Worm (Caenorhabditis elegans) whole organism, L4 larva: ENCODE measurements around the gene rom-2.
A peak's percentile ranks its signal among the peaks of the same experiment; 100 is the strongest.

Source experiments
- F10B5.3 ChIP-seq: sonication (generic microtip); optimal IDR thresholded peaks from 2 replicates; lab custom pipeline; 2016; ENCODE audit warnings: mild to moderate bottlenecking, missing genetic modification characterization, missing compliant biosample characterization
- F26F4.8 ChIP-seq: fragments of 200-800 bp; sonication (Bioruptor generic); conservative IDR thresholded peaks from 2 replicates; pipeline ENCODE4 v1.3.6; 2022; ENCODE audit warnings: missing genetic modification characterization, missing compliant biosample characterization
- F44E2.7 ChIP-seq: fragments of 200-800 bp; sonication (Bioruptor generic); IDR thresholded peaks from 2 replicates; pipeline ENCODE4 v2.1.2; 2022; ENCODE audit warnings: missing genetic modification characterization, missing compliant biosample characterization
- F49E8.2 ChIP-seq: sonication (generic microtip); optimal IDR thresholded peaks from 2 replicates; lab custom pipeline; 2016; ENCODE audit warnings: missing compliant biosample characterization, mild to moderate bottlenecking, missing genetic modification characterization, borderline replicate concordance
- T26A8.4 ChIP-seq: fragments of 200-800 bp; sonication (Bioruptor generic); IDR thresholded peaks from 2 replicates; pipeline ENCODE4 v1.3.6; 2022; ENCODE audit warnings: missing genetic modification characterization, missing compliant biosample characterization
- ZK546.5 ChIP-seq, 2 experiments: sonication (generic microtip); optimal IDR thresholded peaks; 2 replicates each; lab custom pipeline; 2017; ENCODE audit warnings: missing biosample characterization in 2 of 2, missing genetic modification characterization in 2 of 2
- aly-2 ChIP-seq: sonication (generic microtip); optimal IDR thresholded peaks from 2 replicates; lab custom pipeline; 2018; ENCODE audit warnings: missing biosample characterization, missing genetic modification characterization
- ama-1 ChIP-seq: fragments of 150-350 bp; optimal IDR thresholded peaks from 2 replicates; lab custom pipeline; 2014; ENCODE audit warnings: inconsistent platforms, mixed read lengths
- ceh-82 ChIP-seq: sonication (generic microtip); optimal IDR thresholded peaks from 2 replicates; lab custom pipeline; 2017; ENCODE audit warnings: missing biosample characterization, missing genetic modification characterization
- cey-2 ChIP-seq: sonication (generic microtip); optimal IDR thresholded peaks from 3 replicates; lab custom pipeline; 2017; ENCODE audit warnings: missing genetic modification characterization, mild to moderate bottlenecking, missing compliant biosample characterization, antibody characterized with exemption, borderline replicate concordance; ENCODE audit not compliant: insufficient read depth
- daf-16 ChIP-seq, 3 experiments: sonication (generic microtip); optimal IDR thresholded peaks; 2 replicates each; lab custom pipeline; 2016 to 2017; ENCODE audit warnings: missing genetic modification characterization in 3 of 3, missing genetic modification reagents in 3 of 3, mild to moderate bottlenecking in 2 of 3, missing compliant biosample characterization in 2 of 3, missing biosample characterization in 1 of 3, moderate library complexity in 1 of 3
- dmd-8 ChIP-seq: fragments of 200-800 bp; sonication (Bioruptor generic); IDR thresholded peaks from 2 replicates; pipeline ENCODE4 v1.3.6; 2022; ENCODE audit warnings: missing genetic modification characterization, missing compliant biosample characterization
- dmd-9 ChIP-seq: fragments of 200-800 bp; sonication (Bioruptor generic); IDR thresholded peaks from 2 replicates; pipeline ENCODE4 v1.3.6; 2022; ENCODE audit warnings: missing genetic modification reagents, missing genetic modification characterization, missing compliant biosample characterization
- egl-27 ChIP-seq: sonication (generic microtip); optimal IDR thresholded peaks from 3 replicates; lab custom pipeline; 2017; ENCODE audit warnings: missing biosample characterization, missing genetic modification reagents, missing genetic modification characterization
- egl-43 ChIP-seq: fragments of 200-800 bp; sonication (Bioruptor generic); IDR thresholded peaks from 2 replicates; pipeline ENCODE4 v1.3.6; 2022; ENCODE audit warnings: missing genetic modification reagents, missing genetic modification characterization, missing compliant biosample characterization
- fkh-10 ChIP-seq: fragments of 150-350 bp; optimal IDR thresholded peaks from 2 replicates; lab custom pipeline; 2014; ENCODE audit warnings: missing biosample characterization, missing genetic modification reagents, missing genetic modification characterization
- fos-1 ChIP-seq: fragments of 150-350 bp; optimal IDR thresholded peaks from 2 replicates; lab custom pipeline; 2014; ENCODE audit warnings: missing biosample characterization, missing genetic modification characterization
- hif-1 ChIP-seq, 2 experiments: sonication (generic microtip); optimal IDR thresholded peaks; 2 replicates each; lab custom pipeline; 2016 to 2017; ENCODE audit warnings: missing compliant biosample characterization in 2 of 2, missing genetic modification characterization in 2 of 2, missing genetic modification reagents in 2 of 2, missing genotype in 2 of 2, mild to moderate bottlenecking in 1 of 2
- hlh-30 ChIP-seq: sonication (generic microtip); optimal IDR thresholded peaks from 2 replicates; lab custom pipeline; 2017; ENCODE audit warnings: antibody characterized with exemption, mild to moderate bottlenecking, missing genetic modification characterization, missing compliant biosample characterization; ENCODE audit not compliant: insufficient read depth
- hmg-1.1 ChIP-seq: fragments of 200-800 bp; sonication (Bioruptor generic); IDR thresholded peaks from 2 replicates; pipeline ENCODE4 v1.3.6; 2022; ENCODE audit warnings: missing genetic modification reagents, missing genetic modification characterization, missing compliant biosample characterization
- lim-7 ChIP-seq: fragments of 200-800 bp; sonication (Bioruptor generic); IDR thresholded peaks from 2 replicates; pipeline ENCODE4 v1.3.6; 2022; ENCODE audit warnings: missing genetic modification characterization, missing compliant biosample characterization
- lin-1 ChIP-seq: fragments of 200-800 bp; sonication (Bioruptor generic); IDR thresholded peaks from 2 replicates; pipeline ENCODE4 v1.3.6; 2022; ENCODE audit warnings: missing genetic modification reagents, missing genetic modification characterization, missing compliant biosample characterization
- lin-13 ChIP-seq: fragments of 150-350 bp; optimal IDR thresholded peaks from 2 replicates; lab custom pipeline; 2014; ENCODE audit warnings: missing biosample characterization, missing genetic modification reagents, missing genetic modification characterization
- lin-29 ChIP-seq: fragments of 200-800 bp; sonication (Bioruptor generic); IDR thresholded peaks from 2 replicates; pipeline ENCODE4 v1.3.6; 2022; ENCODE audit warnings: missing genetic modification reagents, missing genetic modification characterization, missing compliant biosample characterization
- lin-39 ChIP-seq: fragments of 150-350 bp; optimal IDR thresholded peaks from 2 replicates; lab custom pipeline; 2014; ENCODE audit warnings: missing biosample characterization, missing genetic modification reagents, missing genetic modification characterization
- lir-3 ChIP-seq: sonication (generic microtip); optimal IDR thresholded peaks from 2 replicates; lab custom pipeline; 2016; ENCODE audit warnings: mild to moderate bottlenecking, missing genetic modification characterization, missing compliant biosample characterization
- lsy-2 ChIP-seq, 2 experiments: fragments of 150-350 bp in 1 of 2; sonication (generic microtip) in 1 of 2; optimal IDR thresholded peaks; 2 replicates each; lab custom pipeline; 2014 to 2017; ENCODE audit warnings: missing biosample characterization in 2 of 2, missing genetic modification characterization in 2 of 2
- madf-5 ChIP-seq, 2 experiments: fragments of 200-800 bp; sonication (Bioruptor generic); IDR thresholded peaks; 2 replicates each; pipeline ENCODE4 v1.3.6; 2022; ENCODE audit warnings: missing compliant biosample characterization in 2 of 2, missing genetic modification characterization in 2 of 2
- mdt-29 ChIP-seq: fragments of 200-800 bp; sonication (Bioruptor generic); IDR thresholded peaks from 2 replicates; pipeline ENCODE4 v1.3.6; 2022; ENCODE audit warnings: missing genetic modification reagents, missing genetic modification characterization, missing compliant biosample characterization
- mep-1 ChIP-seq: fragments of 150-350 bp; sonication (generic microtip); optimal IDR thresholded peaks from 3 replicates; lab custom pipeline; 2014; ENCODE audit warnings: missing biosample characterization, missing genetic modification characterization
- mes-2 ChIP-seq: sonication (generic microtip); optimal IDR thresholded peaks from 2 replicates; lab custom pipeline; 2016; ENCODE audit warnings: missing genotype, mild to moderate bottlenecking, missing genetic modification characterization, missing compliant biosample characterization; ENCODE audit not compliant: poor library complexity, severe bottlenecking
- mxl-2 ChIP-seq: fragments of 200-800 bp; sonication (Bioruptor generic); conservative IDR thresholded peaks from 2 replicates; pipeline ENCODE4 v1.3.6; 2022; ENCODE audit warnings: missing genetic modification reagents, missing genetic modification characterization, missing compliant biosample characterization
- mxl-3 ChIP-seq: fragments of 200-800 bp; sonication (Bioruptor generic); optimal IDR thresholded peaks from 2 replicates; lab custom pipeline; 2018; ENCODE audit warnings: mild to moderate bottlenecking, missing genetic modification characterization, missing compliant biosample characterization
- nhr-42 ChIP-seq: fragments of 200-800 bp; sonication (Bioruptor generic); IDR thresholded peaks from 2 replicates; pipeline ENCODE4 v1.3.6; 2022; ENCODE audit warnings: missing genetic modification characterization, missing compliant biosample characterization
- nhr-77 ChIP-seq: fragments of 150-350 bp; optimal IDR thresholded peaks from 2 replicates; lab custom pipeline; 2014; ENCODE audit warnings: missing biosample characterization, missing genetic modification characterization
- pha-4 ChIP-seq, 2 experiments: fragments of 150-350 bp in 1 of 2; fragments of 200-800 bp in 1 of 2; sonication (Bioruptor generic) in 1 of 2; IDR thresholded peaks in 1 of 2; optimal IDR thresholded peaks in 1 of 2; 2 replicates each; pipeline versions ENCODE4 v1.3.6 to Lab custom; 2014 to 2022; ENCODE audit warnings: missing genetic modification characterization in 2 of 2, missing genetic modification reagents in 2 of 2, missing biosample characterization in 1 of 2, missing compliant biosample characterization in 1 of 2
- pqm-1 ChIP-seq: sonication (generic microtip); optimal IDR thresholded peaks from 2 replicates; lab custom pipeline; 2017; ENCODE audit warnings: missing biosample characterization, missing genetic modification characterization
- rbr-2 ChIP-seq: sonication (generic microtip); optimal IDR thresholded peaks from 2 replicates; lab custom pipeline; 2016; ENCODE audit warnings: missing genotype, missing genetic modification characterization, missing compliant biosample characterization
- sdz-12 ChIP-seq: fragments of 200-800 bp; sonication (Bioruptor generic); optimal IDR thresholded peaks from 2 replicates; lab custom pipeline; 2018; ENCODE audit warnings: mild to moderate bottlenecking, missing genetic modification characterization, missing compliant biosample characterization
- set-16 ChIP-seq: fragments of 200-800 bp; sonication (Bioruptor generic); IDR thresholded peaks from 2 replicates; pipeline ENCODE4 v1.3.6; 2022; ENCODE audit warnings: missing genetic modification reagents, missing genetic modification characterization, missing compliant biosample characterization
- snpc-1.2 ChIP-seq: fragments of 200-800 bp; sonication (Bioruptor generic); IDR thresholded peaks from 2 replicates; pipeline ENCODE4 v1.3.6; 2022; ENCODE audit warnings: missing genetic modification reagents, missing genetic modification characterization, missing compliant biosample characterization
- spr-1 ChIP-seq: sonication (generic microtip); optimal IDR thresholded peaks from 2 replicates; lab custom pipeline; 2016; ENCODE audit warnings: mild to moderate bottlenecking, missing genetic modification characterization, missing compliant biosample characterization
- tra-1 ChIP-seq: fragments of 200-800 bp; sonication (Bioruptor generic); IDR thresholded peaks from 2 replicates; pipeline ENCODE4 v1.3.6; 2022; ENCODE audit warnings: missing genetic modification reagents, missing genetic modification characterization, missing compliant biosample characterization
- unc-39 ChIP-seq: sonication (generic microtip); optimal IDR thresholded peaks from 2 replicates; lab custom pipeline; 2017; ENCODE audit warnings: missing biosample characterization, missing genetic modification characterization
- unc-62 ChIP-seq, 3 experiments: fragments of 150-350 bp in 1 of 3; sonication (generic microtip); optimal IDR thresholded peaks in 2 of 3; peaks in 1 of 3; 1 replicate in 1 of 3; 2 replicates in 2 of 3; lab custom pipeline; 2014 to 2017; ENCODE audit warnings: missing biosample characterization in 3 of 3, missing genetic modification characterization in 3 of 3, missing genetic modification reagents in 3 of 3, missing genotype in 1 of 3
- zfp-2 ChIP-seq: sonication (generic microtip); optimal IDR thresholded peaks from 2 replicates; lab custom pipeline; 2016; ENCODE audit warnings: mild to moderate bottlenecking, missing genetic modification characterization, missing compliant biosample characterization
- zip-11 ChIP-seq: fragments of 200-800 bp; sonication (Bioruptor generic); IDR thresholded peaks from 2 replicates; pipeline ENCODE4 v1.3.6; 2022; ENCODE audit warnings: missing genetic modification characterization, missing compliant biosample characterization
- zip-2 ChIP-seq: fragments of 150-350 bp; optimal IDR thresholded peaks from 2 replicates; lab custom pipeline; 2014; ENCODE audit warnings: missing biosample characterization, missing genetic modification characterization
- ztf-11 ChIP-seq: fragments of 150-350 bp; optimal IDR thresholded peaks from 2 replicates; lab custom pipeline; 2014; ENCODE audit warnings: missing biosample characterization, missing genetic modification characterization

The rom-2 gene

ce11 chrIII:9629855-9630254, 34.4 kb upstream of the rom-2 start, which contains the start of gene rpac-19 (continued):
- TF ChIP-seq unc-62 (GFP tag; optimal IDR thresholded peaks at IDR 0.05 in 1 of 2; lab: Kevin White, UChicago) (no peak), unc-62 (tag; optimal IDR thresholded peaks at IDR 0.05; lab: Kevin White, UChicago) (no peak), lsy-2 (tag; optimal IDR thresholded peaks at IDR 0.05; lab: Kevin White, UChicago) (peak in 1 of 2 experiments; percentile 84), pqm-1 (tag; lab: Kevin White, UChicago) (peak; percentile 12), fos-1 (no peak), sdz-12 (GFP tag; lab: Kevin White, UChicago) (peak; percentile 64), F49E8.2 (peak; percentile 70), rbr-2 (tag; lab: Kevin White, UChicago) (peak; percentile 46), F44E2.7 (GFP tag; lab: Robert Waterston, UW) (no peak), daf-16 (GFP tag; optimal IDR thresholded peaks at IDR 0.05; lab: Kevin White, UChicago) (peak; percentile 9 to 56), daf-16 (tag; optimal IDR thresholded peaks at IDR 0.05; lab: Kevin White, UChicago) (peak; percentile 97), ztf-11 (tag; lab: Kevin White, UChicago) (no peak), aly-2 (tag; lab: Kevin White, UChicago) (no peak), lir-3 (tag; lab: Kevin White, UChicago) (no peak), ama-1 (lab: Kevin White, UChicago) (peak; percentile 83), nhr-77 (tag; lab: Kevin White, UChicago) (peak; percentile 24), nhr-42 (GFP tag; lab: Robert Waterston, UW) (peak; percentile 38; the same call in 1 of the 2 replicates), lin-29 (GFP tag; lab: Robert Waterston, UW) (0 out of 2 replicates have a peak, but pooled peaks have one; percentile 65), lin-1 (GFP tag; lab: Robert Waterston, UW) (peak; percentile 31; the same call in 1 of the 2 replicates), T26A8.4 (GFP tag; lab: Robert Waterston, UW) (peak; percentile 82), ZK546.5 (tag; optimal IDR thresholded peaks at IDR 0.05; lab: Kevin White, UChicago) (no peak), set-16 (no peak), fkh-10 (GFP tag; lab: Kevin White, UChicago) (no peak), dmd-9 (GFP tag; lab: Robert Waterston, UW) (no peak), dmd-8 (GFP tag; lab: Robert Waterston, UW) (no peak), mxl-2 (GFP tag; lab: Robert Waterston, UW) (no peak), tra-1 (GFP tag; lab: Robert Waterston, UW) (no peak), F26F4.8 (no peak), hif-1 (tag; optimal IDR thresholded peaks at IDR 0.05; lab: Kevin White, UChicago) (peak in 1 of 2 experiments; percentile 74), snpc-1.2 (GFP tag; lab: Robert Waterston, UW) (no peak), egl-27 (tag; lab: Kevin White, UChicago) (no peak), mxl-3 (GFP tag; lab: Kevin White, UChicago) (no peak), cey-2 (no peak), hmg-1.1 (GFP tag; lab: Robert Waterston, UW) (peak; percentile 56), pha-4 (GFP tag; IDR thresholded peaks at IDR 0.05; lab: Robert Waterston, UW) (peak; percentile 81), pha-4 (tag; optimal IDR thresholded peaks at IDR 0.05; lab: Kevin White, UChicago) (no peak), lin-13 (peak; percentile 47), egl-43 (0 out of 2 replicates have a peak, but pooled peaks have one; percentile 43), mep-1 (peak; percentile 75), lin-39 (tag; lab: Kevin White, UChicago) (no peak), mes-2 (tag; lab: Kevin White, UChicago) (peak; percentile 91), F10B5.3 (tag; lab: Kevin White, UChicago) (peak; percentile 64), zfp-2 (tag; lab: Kevin White, UChicago) (peak; percentile 37), ceh-82 (no peak), zip-2 (tag; lab: Kevin White, UChicago) (peak; percentile 54), zip-11 (GFP tag; lab: Robert Waterston, UW) (no peak), hlh-30 (tag; lab: Kevin White, UChicago) (peak; percentile 83), unc-39 (tag; lab: Kevin White, UChicago) (no peak), lim-7 (GFP tag; lab: Robert Waterston, UW) (no peak), spr-1 (tag; lab: Kevin White, UChicago) (peak; percentile 80), mdt-29 (GFP tag; lab: Robert Waterston, UW) (peak; percentile 72; the same call in 1 of the 2 replicates), madf-5 (GFP tag; IDR thresholded peaks at IDR 0.05; lab: Robert Waterston, UW) (no peak)
